Fruit fly (Drosophila melanogaster) whole organism, larva: ENCODE results near the gene JMJD4.

ENCODE experiments used
- noc ChIP-seq: fragments of 200-800 bp; sonication (Bioruptor generic); optimal IDR thresholded peaks from 3 replicates; lab custom pipeline; 2019; ENCODE audit warnings: missing biosample characterization, mild to moderate bottlenecking, missing genetic modification characterization, moderate library complexity

The JMJD4 gene

DNA sequence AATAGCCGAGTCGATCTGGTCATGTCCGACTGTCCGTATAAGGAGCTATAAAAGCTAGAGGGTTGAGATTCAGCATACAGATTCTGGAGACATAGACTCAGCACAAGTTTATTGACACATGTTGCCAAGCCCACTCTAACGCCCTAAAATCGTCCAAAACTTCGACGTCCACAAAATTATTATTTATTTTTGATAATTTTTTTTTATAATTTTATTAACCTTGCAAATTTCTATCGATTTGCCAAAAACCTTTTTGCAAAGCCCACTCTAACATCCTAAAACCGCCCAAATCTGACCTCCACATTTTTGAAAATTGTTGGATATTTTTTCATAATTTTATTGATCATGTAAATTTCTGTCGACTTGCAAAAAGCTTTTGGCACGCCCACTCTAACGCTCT lies at the start of gene JMJD4:
Gene JMJD4 (minus strand): TSS at position 101 of the 400 bp plus-strand sequence.
- TF ChIP-seq noc (tag; lab: Kevin White, UChicago), result no peak

DNA sequence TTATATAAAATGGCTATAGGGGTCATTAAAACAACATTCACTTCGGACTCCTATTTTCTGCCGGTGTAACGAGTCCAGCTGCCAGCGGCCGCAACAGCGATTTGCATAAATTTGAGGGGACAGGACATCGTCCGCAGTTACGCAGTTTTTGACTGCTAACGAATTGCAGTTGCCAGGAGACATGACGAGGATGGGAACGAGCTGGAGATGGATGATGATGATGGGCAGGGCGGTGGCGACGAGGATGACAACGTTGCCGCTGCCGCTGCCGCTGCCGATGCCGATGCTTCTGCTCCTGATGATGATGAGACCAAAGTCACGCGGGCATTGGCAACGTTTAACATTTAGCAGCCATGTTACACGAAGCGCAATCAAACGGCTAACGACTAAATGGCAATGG lies 43.7 kb upstream of the JMJD4 start:
- TF ChIP-seq noc (tag; lab: Kevin White, UChicago), result no peak

DNA sequence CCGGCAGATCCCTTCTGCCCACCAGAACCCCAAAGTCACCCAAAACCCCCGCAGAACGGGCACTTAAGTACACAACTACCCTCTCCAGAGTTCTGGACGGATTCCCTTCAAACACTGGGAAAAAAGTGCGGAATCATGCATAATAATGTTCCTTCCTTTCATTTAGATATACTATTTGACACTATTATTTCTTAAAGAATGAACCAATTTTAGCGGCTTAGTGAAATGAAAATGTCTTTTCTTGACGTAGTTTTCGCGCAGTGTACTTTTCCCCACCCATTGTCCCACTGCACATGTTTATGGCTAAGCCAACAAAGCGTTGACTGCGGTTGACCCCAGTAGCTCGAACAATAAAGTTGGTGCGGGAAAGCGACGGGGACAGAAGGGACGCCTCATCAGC lies 27.6 kb upstream of the JMJD4 start:
- no peak for TF ChIP-seq noc (tag; lab: Kevin White, UChicago)

DNA sequence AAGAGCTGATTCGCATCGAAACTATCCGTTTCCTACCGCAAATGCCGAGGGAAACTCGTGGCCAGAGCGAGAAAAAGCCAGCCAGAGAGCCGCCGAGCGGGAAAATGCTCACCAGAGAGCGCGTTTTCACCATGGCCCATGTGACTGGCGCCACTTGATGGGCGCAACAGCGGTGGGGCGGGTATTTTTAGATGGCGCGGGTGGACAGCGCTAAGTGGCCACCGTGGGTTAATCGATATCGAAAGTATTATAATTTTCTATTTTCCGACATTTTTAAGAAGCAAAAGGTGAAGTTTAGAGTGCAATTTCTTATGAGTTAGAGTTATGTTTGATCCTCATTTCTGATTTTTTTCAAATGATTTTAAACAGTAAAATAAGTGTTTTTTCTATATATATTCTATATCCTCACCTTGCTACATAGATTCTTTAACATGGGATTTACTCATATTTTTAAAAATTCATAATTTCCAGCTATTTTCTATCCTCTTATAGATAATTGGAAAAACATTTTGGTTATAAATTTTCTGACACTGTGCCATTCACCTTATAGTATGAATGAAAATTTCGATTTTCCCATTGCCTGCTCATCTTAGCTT lies 25.7 kb upstream of the JMJD4 start, which contains the start of gene Ptp36E:
Gene Ptp36E (minus strand): TSS at position 360 of the 596 bp plus-strand sequence.
- peak; percentile 62 for TF ChIP-seq noc (tag; lab: Kevin White, UChicago)

DNA sequence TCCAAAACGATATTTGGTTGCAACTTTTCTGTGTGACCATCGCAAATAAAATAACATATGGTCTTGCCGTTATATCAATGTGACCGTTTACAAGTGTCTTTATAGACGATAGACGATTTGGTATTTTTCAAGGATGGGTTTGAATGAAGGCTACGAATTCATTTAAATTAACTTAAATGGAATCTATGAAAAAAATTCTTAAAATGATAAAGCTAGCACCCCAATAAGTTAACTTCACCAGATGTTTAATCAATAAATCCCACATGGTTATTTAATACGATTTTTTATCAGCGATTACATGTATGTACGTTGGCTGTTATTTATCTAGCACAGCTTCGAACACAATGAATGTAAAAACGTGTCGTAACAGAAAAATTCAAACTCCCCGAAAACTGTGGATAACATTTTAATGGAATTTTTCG lies 439 bp downstream of the JMJD4 start:
- TF ChIP-seq noc (tag; lab: Kevin White, UChicago), result no peak

DNA sequence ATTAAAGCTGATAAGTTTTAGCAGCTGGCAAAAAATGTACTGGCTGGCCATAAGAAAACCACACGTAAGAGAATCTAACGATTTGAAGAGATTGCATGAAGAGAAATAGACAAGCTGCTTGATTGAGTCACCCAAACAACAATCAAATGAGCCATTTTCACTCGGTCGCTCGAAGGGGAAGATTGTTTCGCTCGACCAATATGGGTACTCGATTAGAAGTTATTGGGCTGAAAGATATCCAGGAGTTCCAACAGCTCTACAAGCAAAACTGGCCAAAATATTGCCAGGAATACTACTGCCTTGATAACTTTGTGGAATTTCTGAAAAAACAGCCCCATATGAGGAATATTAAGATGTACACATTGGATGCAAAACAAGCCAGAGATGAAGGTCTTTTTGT lies 3.2 kb downstream of the JMJD4 start, which contains the start of gene CG5783:
Gene CG5783 (plus strand): TSS at position 167 of the 400 bp plus-strand sequence.
- no peak for TF ChIP-seq noc (tag; lab: Kevin White, UChicago)

DNA sequence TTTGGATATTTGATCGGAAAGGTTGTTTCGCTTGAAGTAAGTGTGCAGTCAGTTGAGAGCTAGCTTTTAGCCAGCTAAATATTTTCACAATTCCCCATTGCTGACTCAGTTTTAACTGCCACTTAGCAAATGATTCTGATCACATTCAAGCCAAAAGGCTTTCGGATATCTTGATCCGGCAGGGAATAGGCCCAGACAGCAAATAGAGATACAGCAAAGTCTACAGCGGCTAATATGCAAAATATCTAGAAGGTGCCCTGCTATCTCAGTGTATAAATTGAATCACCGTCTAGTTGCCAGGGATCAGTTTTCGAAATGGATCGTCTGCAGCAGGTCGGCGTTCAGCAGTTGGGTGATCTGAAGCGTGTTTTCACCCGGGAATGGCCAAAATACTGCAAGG lies 4.5 kb downstream of the JMJD4 start, which contains the start of gene CG15155:
Gene CG15155 (plus strand): TSS at position 301 of the 400 bp plus-strand sequence.
- TF ChIP-seq noc (tag; lab: Kevin White, UChicago), result no peak

DNA sequence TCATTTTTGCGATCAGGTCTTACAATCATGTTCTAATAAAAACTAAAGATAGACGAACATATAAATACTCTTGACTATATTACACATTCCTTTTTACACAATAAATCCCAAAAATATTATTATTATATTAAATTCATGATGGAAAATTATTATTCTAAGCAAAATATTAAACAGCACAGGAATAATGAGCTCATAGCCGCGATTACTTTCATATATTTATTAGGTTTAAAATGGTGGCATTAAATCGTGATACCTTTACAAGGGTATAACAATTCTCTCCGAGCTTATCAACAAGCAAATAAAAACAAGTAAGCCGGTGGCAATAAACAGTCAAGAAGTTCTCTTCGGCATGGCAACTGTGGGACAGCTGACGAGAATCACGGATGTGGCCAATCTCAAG lies 6.0 kb downstream of the JMJD4 start, which contains the start of gene CG17681:
Gene CG17681 (plus strand): TSS at position 56 of the 400 bp plus-strand sequence.
- TF ChIP-seq noc (tag; lab: Kevin White, UChicago), result peak; percentile 52

DNA sequence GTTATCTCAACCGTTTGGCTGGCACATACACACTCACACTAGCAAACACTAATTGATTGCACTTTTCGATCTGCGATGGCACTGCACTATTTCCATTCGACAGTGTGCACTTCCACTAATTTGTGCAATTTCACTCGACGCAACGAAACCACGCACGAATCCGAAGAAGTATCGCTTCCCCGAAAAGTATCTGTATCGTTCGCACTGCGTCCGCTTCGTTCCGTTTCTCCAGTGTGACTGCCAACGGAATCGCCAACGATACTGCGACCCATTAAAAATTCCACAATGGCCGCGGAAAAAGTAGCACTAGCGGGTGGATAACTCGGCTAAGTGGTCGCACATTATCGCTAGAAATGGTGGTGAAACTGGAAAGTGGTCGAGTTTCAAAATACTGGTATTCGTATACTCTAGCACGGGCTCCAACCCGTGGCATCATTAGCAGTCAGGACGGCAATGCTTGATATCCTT lies 6.9 kb downstream of the JMJD4 start, which contains the start of gene Socs36E:
Gene Socs36E (minus strand): TSS at position 246 of the 468 bp plus-strand sequence.
- no peak for TF ChIP-seq noc (tag; lab: Kevin White, UChicago)

DNA sequence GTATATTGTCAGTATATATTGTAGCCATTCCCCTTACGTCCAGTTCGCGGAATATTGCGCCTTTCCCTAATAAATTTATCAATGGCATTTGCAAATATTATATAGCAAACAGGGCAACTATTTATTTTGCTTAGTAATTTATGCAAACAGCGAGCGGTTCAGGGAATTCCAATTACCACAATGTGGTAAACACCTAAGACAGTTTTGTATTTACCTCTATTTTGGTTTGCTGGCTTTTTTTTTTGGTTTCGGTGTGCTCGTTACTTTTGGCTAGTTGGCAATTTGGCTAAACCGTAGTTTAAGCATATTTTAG lies 7.3 kb downstream of the JMJD4 start:
- no peak for TF ChIP-seq noc (tag; lab: Kevin White, UChicago)

DNA sequence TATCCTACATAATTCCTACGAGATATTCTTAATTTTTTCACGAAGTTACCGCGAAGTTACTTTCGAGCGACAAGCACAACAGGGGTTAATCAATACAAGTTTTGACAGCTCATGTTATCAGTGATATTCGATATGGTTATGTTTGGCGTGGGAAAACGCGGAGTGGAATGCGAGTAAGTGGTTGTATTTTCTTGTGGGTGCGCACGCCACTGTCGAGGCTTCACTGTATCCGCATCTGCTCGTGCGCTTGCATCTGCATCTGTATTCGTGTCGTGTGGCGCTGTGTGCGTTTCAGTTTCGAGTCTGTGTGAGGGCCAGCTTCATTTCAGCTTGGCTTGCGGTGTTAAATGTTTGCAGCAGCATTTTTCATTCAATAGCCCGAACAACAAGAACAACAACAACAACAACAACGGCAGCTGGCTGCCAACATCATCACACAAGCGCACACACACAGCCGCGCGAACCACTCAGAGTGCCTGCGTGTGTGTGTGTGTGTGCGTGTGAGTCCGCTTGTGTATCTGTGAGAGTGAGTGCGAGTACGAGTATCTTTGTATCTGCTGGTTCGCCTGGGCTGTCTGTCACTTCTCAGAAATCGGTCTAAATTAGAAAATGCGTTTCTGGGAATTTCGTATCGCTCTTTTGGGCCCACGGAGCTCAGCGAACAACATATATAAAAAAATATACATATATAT lies 7.8 kb downstream of the JMJD4 start:
- no peak for TF ChIP-seq noc (tag; lab: Kevin White, UChicago)

DNA sequence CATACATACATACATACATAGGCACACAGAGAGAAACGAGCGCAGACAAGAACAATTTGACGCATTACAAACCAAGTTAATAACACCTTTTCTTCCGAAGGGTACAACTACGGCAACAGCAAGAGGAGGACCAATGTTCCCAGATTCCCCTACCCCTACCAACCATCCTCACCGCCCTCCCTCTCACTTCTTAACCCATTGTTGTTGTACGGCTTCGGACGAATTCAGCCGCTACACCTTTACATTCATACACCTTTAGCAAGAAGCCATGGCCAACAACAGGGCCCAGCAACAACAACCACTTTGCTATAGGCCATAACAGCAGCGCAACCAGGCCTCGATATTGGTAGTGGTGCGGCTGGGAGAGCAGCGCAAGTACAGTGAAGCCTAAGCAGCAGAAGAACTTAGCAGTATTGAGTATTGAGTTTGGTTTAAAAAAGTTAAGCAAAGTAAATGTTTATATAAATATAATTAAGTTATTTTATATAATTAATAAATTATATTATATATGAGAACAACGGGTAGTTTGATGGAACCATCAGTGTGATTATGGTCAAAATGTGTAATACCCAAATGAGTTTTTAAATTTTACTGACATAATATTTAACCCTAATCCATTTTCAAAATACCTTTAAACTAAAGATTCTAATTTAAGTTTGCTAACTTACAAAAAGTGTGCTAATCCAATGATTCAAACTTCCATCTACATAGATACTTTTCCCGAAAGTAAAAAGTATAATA lies 8.5 kb downstream of the JMJD4 start:
- TF ChIP-seq noc (tag; lab: Kevin White, UChicago), result no peak

DNA sequence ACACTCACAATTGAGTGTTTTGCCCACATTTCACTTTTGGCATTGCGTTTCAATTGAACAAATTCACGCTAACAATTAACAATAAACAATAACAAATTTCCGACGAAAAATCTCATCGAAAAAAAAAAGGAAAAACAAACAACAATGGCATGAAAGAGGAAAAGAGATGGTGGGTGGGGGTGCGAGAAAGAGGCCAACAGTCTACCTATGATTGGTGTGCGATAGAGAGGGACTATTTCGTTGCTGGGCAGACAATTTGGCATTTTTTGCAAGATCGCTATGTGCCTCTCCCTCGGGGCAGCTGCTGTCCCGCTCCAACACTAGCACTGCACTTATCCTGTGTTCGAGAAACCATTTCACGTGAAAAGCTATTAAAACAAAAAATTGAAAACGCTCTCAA lies 9.2 kb downstream of the JMJD4 start:
- no peak for TF ChIP-seq noc (tag; lab: Kevin White, UChicago)

DNA sequence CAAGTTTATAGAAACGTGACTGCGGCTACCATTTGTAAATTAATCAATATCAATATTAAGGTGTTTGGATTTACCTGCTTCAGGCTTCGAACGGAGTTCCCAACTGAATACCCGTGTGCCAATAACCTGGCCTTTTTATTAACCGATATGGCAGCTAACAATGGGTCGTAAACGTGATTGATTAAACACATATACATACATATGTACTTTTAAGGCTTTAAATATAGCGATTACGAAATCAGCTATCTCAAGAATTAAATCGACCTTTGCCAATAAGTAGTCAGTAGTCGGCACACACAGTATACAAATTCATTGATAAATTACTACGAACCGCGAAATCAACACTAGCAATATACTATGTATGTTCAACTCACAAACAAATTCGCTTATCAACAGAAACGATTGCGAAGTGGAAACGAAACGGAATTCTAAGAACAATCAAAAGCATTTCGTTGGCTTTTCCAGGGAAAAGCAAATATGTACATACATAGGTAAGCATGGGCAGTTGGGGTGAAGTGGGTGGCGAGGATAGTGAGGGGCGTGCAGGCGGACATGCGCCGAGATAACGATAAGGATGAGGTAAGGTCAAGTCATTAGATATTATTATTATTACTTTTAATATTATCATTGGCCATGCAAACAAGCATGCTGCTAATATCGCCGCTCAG lies 10.4 kb downstream of the JMJD4 start:
- peak; percentile 72 for TF ChIP-seq noc (tag; lab: Kevin White, UChicago)

DNA sequence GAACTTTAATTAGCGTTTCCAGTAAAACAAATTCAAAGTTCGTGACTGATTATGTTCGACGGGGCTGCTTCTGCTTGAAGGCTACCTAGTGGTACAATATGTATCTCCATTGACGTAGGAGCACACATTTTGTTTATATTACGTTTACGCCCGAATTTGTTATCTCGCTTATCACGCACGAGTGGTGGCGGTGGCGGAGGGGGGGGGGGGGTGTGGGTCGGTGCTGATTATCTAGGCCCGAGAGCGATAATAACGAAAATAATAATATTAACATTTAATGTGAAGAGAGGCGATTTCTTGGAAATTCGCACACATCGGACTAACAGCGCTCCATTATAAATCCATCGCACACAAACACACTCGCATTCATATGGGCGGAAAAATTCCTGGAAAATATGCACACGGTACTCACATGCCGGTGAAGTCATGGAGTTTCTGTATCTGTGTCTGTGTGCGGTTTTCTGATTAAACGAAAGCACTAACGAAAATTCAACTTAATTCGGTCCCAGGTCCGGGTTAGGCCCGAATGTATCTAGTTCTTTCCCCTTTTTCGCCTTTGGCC lies 11.5 kb downstream of the JMJD4 start:
- peak; percentile 46 for TF ChIP-seq noc (tag; lab: Kevin White, UChicago)
